Worm (Caenorhabditis elegans): ENCODE measurements around the gene T01B4.3.

Gene T01B4.3

ce11 chrX:16361001-16361400 lies 43.5 kb upstream of the T01B4.3 start (continued):
- TF ChIP-seq Y48G9A.11 (GFP tag; IDR thresholded peaks at IDR 0.05), result no peak
- TF ChIP-seq mxl-2 (GFP tag; conservative IDR thresholded peaks at IDR 0.05), result no peak
- TF ChIP-seq pha-4 (GFP tag; IDR thresholded peaks at IDR 0.05), result no peak
- TF ChIP-seq pha-4 (tag; optimal IDR thresholded peaks at IDR 0.05), result no peak
- TF ChIP-seq hlh-11 (tag; optimal IDR thresholded peaks at IDR 0.05), result peak; percentile 31
- no peak for TF ChIP-seq dmd-9 (GFP tag; IDR thresholded peaks at IDR 0.05)
- TF ChIP-seq hif-1 (tag; optimal IDR thresholded peaks at IDR 0.05), result no peak
- TF ChIP-seq unc-130 (GFP tag; optimal IDR thresholded peaks at IDR 0.05), result no peak
- no peak for TF ChIP-seq rbr-2 (tag; optimal IDR thresholded peaks at IDR 0.05)
- no peak for TF ChIP-seq ztf-11 (tag; optimal IDR thresholded peaks at IDR 0.05)
- TF ChIP-seq zip-2 (tag; optimal IDR thresholded peaks at IDR 0.05), result no peak
- TF ChIP-seq F49E8.2 (tag; optimal IDR thresholded peaks at IDR 0.05; ENCODE audit: borderline replicate concordance), result no peak
- TF ChIP-seq aha-1 (tag), result no peak
- no peak for TF ChIP-seq R02D3.7 (tag; optimal IDR thresholded peaks at IDR 0.05)
- no peak for TF ChIP-seq madf-9 (GFP tag; conservative IDR thresholded peaks at IDR 0.05)

- TF ChIP-seq dmd-9 (GFP tag; IDR thresholded peaks at IDR 0.05), result 0 out of 2 replicates have a peak, but pooled peaks have one; percentile 19
- 0 out of 2 replicates have a peak, but pooled peaks have one; percentile 25 for TF ChIP-seq ctbp-1 (GFP tag; IDR thresholded peaks at IDR 0.05)
- peak; percentile 19 for TF ChIP-seq fkh-10 (GFP tag; optimal IDR thresholded peaks at IDR 0.05)
- TF ChIP-seq tra-1 (GFP tag; IDR thresholded peaks at IDR 0.05), result 0 out of 2 replicates have a peak, but pooled peaks have one; percentile 9
- no peak for TF ChIP-seq F26F4.8 (GFP tag; conservative IDR thresholded peaks at IDR 0.05)
- TF ChIP-seq madf-5 (GFP tag; IDR thresholded peaks at IDR 0.05), result 0 out of 4 replicates have a peak, but pooled peaks have one; percentile 19 to 21
- TF ChIP-seq hif-1 (tag; optimal IDR thresholded peaks at IDR 0.05), result no peak
- TF ChIP-seq Y105C5A.15 (GFP tag; IDR thresholded peaks at IDR 0.05), result 0 out of 2 replicates have a peak, but pooled peaks have one; percentile 7
- TF ChIP-seq nhr-102 (tag; optimal IDR thresholded peaks at IDR 0.05), result no peak
- no peak for TF ChIP-seq unc-62 (GFP tag; optimal IDR thresholded peaks at IDR 0.05 in 1 of 2)
- no peak for TF ChIP-seq unc-62 (tag; optimal IDR thresholded peaks at IDR 0.05)
- TF ChIP-seq Y75B8A.6 (GFP tag; IDR thresholded peaks at IDR 0.05), result no peak
These were observed 40.0 kb upstream of the T01B4.3 start for ce11 chrX:16357531-16357930.

ce11 chrX:16356341-16356740 lies 38.8 kb upstream of the T01B4.3 start:
- TF ChIP-seq lin-13 (GFP tag; optimal IDR thresholded peaks at IDR 0.05) (no peak), Y75B8A.6 (GFP tag; IDR thresholded peaks at IDR 0.05) (no peak), ces-1 (GFP tag; optimal IDR thresholded peaks at IDR 0.05) (no peak), ztf-7 (tag; optimal IDR thresholded peaks at IDR 0.05) (no peak), attf-4 (tag; optimal IDR thresholded peaks at IDR 0.05) (no peak), spr-3 (GFP tag; optimal IDR thresholded peaks at IDR 0.05) (no peak), set-16 (GFP tag; IDR thresholded peaks at IDR 0.05) (no peak)

ce11 chrX:16354598-16355211 lies 37.2 kb upstream of the T01B4.3 start, which contains the start of gene nhr-28:
TSS of gene nhr-28 (plus strand) at chrX:16354976.
- TF ChIP-seq fkh-10 (GFP tag; optimal IDR thresholded peaks at IDR 0.05), result peak; percentile 69
- TF ChIP-seq dmd-8 (GFP tag; IDR thresholded peaks at IDR 0.05), result no peak
- TF ChIP-seq mep-1 (tag; optimal IDR thresholded peaks at IDR 0.05), result peak; percentile 7
- TF ChIP-seq aha-1 (tag), result peak; percentile 73
- TF ChIP-seq T20F7.1 (GFP tag; optimal IDR thresholded peaks at IDR 0.05), result peak; percentile 8

- TF ChIP-seq sdz-12 (GFP tag; optimal IDR thresholded peaks at IDR 0.05) (no peak), fkh-10 (GFP tag; optimal IDR thresholded peaks at IDR 0.05) (peak; percentile 36), pha-4 (GFP tag; IDR thresholded peaks at IDR 0.05) (no peak), pha-4 (tag; optimal IDR thresholded peaks at IDR 0.05) (peak; percentile 35)
These were observed 35.0 kb upstream of the T01B4.3 start for ce11 chrX:16352503-16352902.
